Fruit fly (Drosophila melanogaster) whole organism: ENCODE results near the gene cpo.

Source experiments
- CG8478 ChIP-seq: fragments of >200 bp; optimal IDR thresholded peaks from 2 replicates; lab custom pipeline; 2018; ENCODE audit warnings: inconsistent platforms
- EcR ChIP-seq, 2 experiments: fragments of >200 bp; optimal IDR thresholded peaks; 2 replicates each; lab custom pipeline; 2017; ENCODE audit warnings: missing biosample characterization in 2 of 2, missing genetic modification characterization in 2 of 2, missing genetic modification reagents in 2 of 2
- psq ChIP-seq: fragments of >200 bp; optimal IDR thresholded peaks from 2 replicates; lab custom pipeline; 2017

dm6 chr3R:17951285-17951684 lies 31.7 kb downstream of the cpo start:
- TF ChIP-seq psq (lab: Kevin White, UChicago) (no peak), CG8478 (no peak), EcR (GFP tag; optimal IDR thresholded peaks at IDR 0.05; lab: Kevin White, UChicago) (no peak)
